Worm (Caenorhabditis elegans) whole organism, young adult: ENCODE measurements around the gene mig-5.

Experiments
- B0019.2 ChIP-seq: fragments of 200-800 bp; sonication (Bioruptor generic); conservative IDR thresholded peaks from 2 replicates; pipeline ENCODE4 v1.3.6; 2022; ENCODE audit warnings: missing genetic modification reagents, missing genetic modification characterization, missing compliant biosample characterization
- B0035.1 ChIP-seq: sonication (generic microtip); optimal IDR thresholded peaks from 2 replicates; lab custom pipeline; 2016; ENCODE audit warnings: missing genetic modification characterization, mild to moderate bottlenecking, missing compliant biosample characterization, missing genotype, missing genetic modification reagents
- C17E4.6 ChIP-seq: fragments of 200-800 bp; sonication (Bioruptor generic); IDR thresholded peaks from 2 replicates; pipeline ENCODE4 v1.3.6; 2022; ENCODE audit warnings: missing genetic modification reagents, missing genetic modification characterization, missing compliant biosample characterization
- F22D6.2 ChIP-seq: sonication (generic microtip); optimal IDR thresholded peaks from 2 replicates; lab custom pipeline; 2016; ENCODE audit warnings: mild to moderate bottlenecking, missing genetic modification characterization, missing compliant biosample characterization
- F37B4.10 ChIP-seq: fragments of 200-800 bp; sonication (Bioruptor generic); IDR thresholded peaks from 2 replicates; pipeline ENCODE4 v1.3.6; 2022; ENCODE audit warnings: missing genetic modification characterization, missing compliant biosample characterization
- F52B5.7 ChIP-seq: sonication (generic microtip); optimal IDR thresholded peaks from 2 replicates; lab custom pipeline; 2016; ENCODE audit warnings: mild to moderate bottlenecking, missing genetic modification characterization, missing compliant biosample characterization
- Y53F4B.3 ChIP-seq: fragments of 200-800 bp; sonication (Bioruptor generic); IDR thresholded peaks from 2 replicates; pipeline ENCODE4 v1.3.6; 2022; ENCODE audit warnings: missing genetic modification reagents, missing genetic modification characterization, missing compliant biosample characterization
- Y53G8AR.9 ChIP-seq: fragments of 200-800 bp; sonication (Bioruptor generic); conservative IDR thresholded peaks from 2 replicates; pipeline ENCODE4 v1.3.6; 2022; ENCODE audit warnings: missing genetic modification reagents, missing genetic modification characterization, missing compliant biosample characterization
- Y56A3A.18 ChIP-seq: fragments of 200-800 bp; sonication (Bioruptor generic); IDR thresholded peaks from 2 replicates; pipeline ENCODE4 v1.3.6; 2022; ENCODE audit warnings: missing genetic modification reagents, missing genetic modification characterization, missing compliant biosample characterization
- Y67H2A.10 ChIP-seq: fragments of 200-800 bp; sonication (Bioruptor generic); conservative IDR thresholded peaks from 2 replicates; pipeline ENCODE4 v1.3.6; 2022; ENCODE audit warnings: missing genetic modification reagents, missing genetic modification characterization, missing compliant biosample characterization
- akir-1 ChIP-seq: fragments of 200-800 bp; sonication (Bioruptor generic); optimal IDR thresholded peaks from 2 replicates; lab custom pipeline; 2018; ENCODE audit warnings: mild to moderate bottlenecking, missing genetic modification characterization, moderate library complexity, missing compliant biosample characterization
- aptf-2 ChIP-seq: fragments of 200-800 bp; sonication (Bioruptor generic); conservative IDR thresholded peaks from 2 replicates; pipeline ENCODE4 v1.3.6; 2022; ENCODE audit warnings: missing genetic modification reagents, missing genetic modification characterization, missing compliant biosample characterization
- bed-1 ChIP-seq: fragments of 200-800 bp; sonication (Bioruptor generic); IDR thresholded peaks from 2 replicates; pipeline ENCODE4 v1.3.6; 2022; ENCODE audit warnings: missing genetic modification reagents, missing genetic modification characterization, missing compliant biosample characterization
- bed-2 ChIP-seq: fragments of 200-800 bp; sonication (Bioruptor generic); IDR thresholded peaks from 2 replicates; pipeline ENCODE4 v1.3.6; 2022; ENCODE audit warnings: missing genetic modification reagents, missing genetic modification characterization, missing compliant biosample characterization
- ccch-3 ChIP-seq: fragments of 200-800 bp; sonication (Bioruptor generic); optimal IDR thresholded peaks from 2 replicates; lab custom pipeline; 2018; ENCODE audit warnings: mild to moderate bottlenecking, missing genetic modification characterization, missing compliant biosample characterization
- cebp-1 ChIP-seq, 2 experiments: fragments of 200-800 bp in 1 of 2; sonication (Bioruptor generic) in 1 of 2; sonication (generic microtip) in 1 of 2; IDR thresholded peaks in 1 of 2; optimal IDR thresholded peaks in 1 of 2; 2 replicates each; pipeline versions ENCODE4 v1.3.6 to Lab custom; 2017 to 2022; ENCODE audit warnings: missing compliant biosample characterization in 2 of 2, missing genetic modification characterization in 2 of 2, mild to moderate bottlenecking in 1 of 2, missing genetic modification reagents in 1 of 2, moderate library complexity in 1 of 2
- ceh-100 ChIP-seq: fragments of 200-800 bp; sonication (Bioruptor generic); IDR thresholded peaks from 2 replicates; pipeline ENCODE4 v1.3.6; 2022; ENCODE audit warnings: missing genetic modification reagents, missing genetic modification characterization, missing compliant biosample characterization
- ceh-79 ChIP-seq: sonication (generic microtip); optimal IDR thresholded peaks from 2 replicates; lab custom pipeline; 2017; ENCODE audit warnings: mild to moderate bottlenecking, missing genetic modification characterization, missing compliant biosample characterization
- chd-7 ChIP-seq: sonication (generic microtip); optimal IDR thresholded peaks from 2 replicates; lab custom pipeline; 2016; ENCODE audit warnings: mild to moderate bottlenecking, missing genetic modification characterization, moderate library complexity, missing compliant biosample characterization
- die-1 ChIP-seq: sonication (generic microtip); optimal IDR thresholded peaks from 2 replicates; lab custom pipeline; 2016; ENCODE audit warnings: missing genotype, mild to moderate bottlenecking, missing genetic modification characterization, missing compliant biosample characterization
- egrh-3 ChIP-seq: fragments of 200-800 bp; sonication (Bioruptor generic); IDR thresholded peaks from 2 replicates; pipeline ENCODE4 v1.3.6; 2022; ENCODE audit warnings: missing genetic modification reagents, missing genetic modification characterization, missing compliant biosample characterization
- ekl-4 ChIP-seq: fragments of 200-800 bp; sonication (Bioruptor generic); IDR thresholded peaks from 2 replicates; pipeline ENCODE4 v1.3.6; 2022; ENCODE audit warnings: missing genetic modification reagents, missing genetic modification characterization, missing compliant biosample characterization
- fkh-3 ChIP-seq: sonication (generic microtip); optimal IDR thresholded peaks from 2 replicates; lab custom pipeline; 2016; ENCODE audit warnings: mild to moderate bottlenecking, missing genetic modification characterization, missing compliant biosample characterization
- hmg-20 ChIP-seq: fragments of 200-800 bp; sonication (Bioruptor generic); IDR thresholded peaks from 2 replicates; pipeline ENCODE4 v1.3.6; 2022; ENCODE audit warnings: missing genetic modification reagents, missing genetic modification characterization, missing compliant biosample characterization
- let-607 ChIP-seq, 2 experiments: fragments of 200-800 bp in 1 of 2; sonication (Bioruptor generic) in 1 of 2; sonication (generic microtip) in 1 of 2; optimal IDR thresholded peaks; 2 replicates each; lab custom pipeline; 2016 to 2018; ENCODE audit warnings: mild to moderate bottlenecking in 2 of 2, missing compliant biosample characterization in 2 of 2, missing genetic modification characterization in 2 of 2, moderate library complexity in 2 of 2, missing genotype in 1 of 2
- lin-26 ChIP-seq: fragments of 200-800 bp; sonication (Bioruptor generic); IDR thresholded peaks from 2 replicates; pipeline ENCODE4 v1.3.6; 2022; ENCODE audit warnings: missing genetic modification reagents, missing genetic modification characterization, missing compliant biosample characterization
- lin-35 ChIP-seq, 3 experiments: fragments of 150-350 bp in 2 of 3; sonication (generic microtip) in 1 of 3; optimal IDR thresholded peaks; 2 replicates each; lab custom pipeline; 2014 to 2018; ENCODE audit warnings: missing biosample characterization in 3 of 3, missing genetic modification characterization in 3 of 3, missing genetic modification reagents in 3 of 3
- lin-54 ChIP-seq: fragments of 200-800 bp; sonication (Bioruptor generic); optimal IDR thresholded peaks from 2 replicates; lab custom pipeline; 2018; ENCODE audit warnings: mild to moderate bottlenecking, missing genetic modification characterization, missing compliant biosample characterization
- lsy-27 ChIP-seq: sonication (generic microtip); optimal IDR thresholded peaks from 2 replicates; lab custom pipeline; 2017; ENCODE audit warnings: missing genetic modification characterization, mild to moderate bottlenecking, missing compliant biosample characterization, antibody characterized with exemption, missing genotype, borderline replicate concordance; ENCODE audit not compliant: insufficient read depth
- madf-10 ChIP-seq: sonication (generic microtip); optimal IDR thresholded peaks from 2 replicates; lab custom pipeline; 2016; ENCODE audit warnings: mild to moderate bottlenecking, missing genetic modification characterization, missing compliant biosample characterization
- madf-3 ChIP-seq: fragments of 200-800 bp; sonication (Bioruptor generic); IDR thresholded peaks from 2 replicates; pipeline ENCODE4 v1.3.6; 2022; ENCODE audit warnings: missing genetic modification reagents, missing genetic modification characterization, missing compliant biosample characterization
- mxl-1 ChIP-seq: sonication (generic microtip); optimal IDR thresholded peaks from 2 replicates; lab custom pipeline; 2016; ENCODE audit warnings: missing genetic modification characterization, missing compliant biosample characterization
- nfya-1 ChIP-seq: sonication (generic microtip); optimal IDR thresholded peaks from 2 replicates; lab custom pipeline; 2017; ENCODE audit warnings: antibody characterized with exemption, missing compliant biosample characterization, missing genetic modification characterization, borderline replicate concordance; ENCODE audit not compliant: insufficient read depth
- nhr-120 ChIP-seq: fragments of 200-800 bp; sonication (Bioruptor generic); IDR thresholded peaks from 2 replicates; pipeline ENCODE4 v1.3.6; 2022; ENCODE audit warnings: missing genetic modification characterization, missing compliant biosample characterization
- nhr-179 ChIP-seq: sonication (generic microtip); optimal IDR thresholded peaks from 2 replicates; lab custom pipeline; 2016; ENCODE audit warnings: mild to moderate bottlenecking, missing genetic modification characterization, missing compliant biosample characterization
- nhr-80 ChIP-seq: sonication (generic microtip); optimal IDR thresholded peaks from 2 replicates; lab custom pipeline; 2016; ENCODE audit warnings: missing genetic modification characterization, missing compliant biosample characterization
- nhr-90 ChIP-seq: sonication (generic microtip); optimal IDR thresholded peaks from 2 replicates; lab custom pipeline; 2016; ENCODE audit warnings: missing genotype, mild to moderate bottlenecking, missing genetic modification characterization, missing compliant biosample characterization
- rcor-1 ChIP-seq: fragments of 200-800 bp; sonication (Bioruptor generic); IDR thresholded peaks from 2 replicates; pipeline ENCODE4 v1.3.6; 2022; ENCODE audit warnings: missing genetic modification reagents, missing genetic modification characterization, missing compliant biosample characterization
- rpc-1 ChIP-seq, 2 experiments: fragments of 150-350 bp in 1 of 2; sonication (generic microtip) in 1 of 2; optimal IDR thresholded peaks; 2 replicates each; lab custom pipeline; 2014 to 2018; ENCODE audit warnings: missing biosample characterization in 1 of 2, missing genetic modification characterization in 1 of 2, missing genetic modification reagents in 1 of 2, missing genotype in 1 of 2
- sea-2 ChIP-seq: fragments of 200-800 bp; sonication (Bioruptor generic); IDR thresholded peaks from 2 replicates; pipeline ENCODE4 v1.3.6; 2022; ENCODE audit warnings: missing genetic modification characterization, missing compliant biosample characterization
- snpc-3.4 ChIP-seq: sonication (generic microtip); optimal IDR thresholded peaks from 2 replicates; lab custom pipeline; 2017; ENCODE audit warnings: missing genetic modification characterization, mild to moderate bottlenecking, missing compliant biosample characterization, antibody characterized with exemption, moderate library complexity, missing genotype, missing genetic modification reagents
- sptf-2 ChIP-seq: fragments of 200-800 bp; sonication (Bioruptor generic); optimal IDR thresholded peaks from 2 replicates; lab custom pipeline; 2018; ENCODE audit warnings: mild to moderate bottlenecking, missing genetic modification characterization, missing compliant biosample characterization
- tbp1 ChIP-seq: fragments of 200-800 bp; sonication (Bioruptor generic); optimal IDR thresholded peaks from 2 replicates; lab custom pipeline; 2018; ENCODE audit warnings: mild to moderate bottlenecking, missing genetic modification characterization, missing compliant biosample characterization
- ztf-6 ChIP-seq: fragments of 200-800 bp; sonication (Bioruptor generic); IDR thresholded peaks from 2 replicates; pipeline ENCODE4 v1.3.6; 2022; ENCODE audit warnings: missing genetic modification reagents, missing genetic modification characterization, missing compliant biosample characterization

mig-5 gene

ce11 chrII:8141135-8141534 is 43.7 kb downstream of the mig-5 start (continued):
- TF ChIP-seq cebp-1 (GFP tag; IDR thresholded peaks at IDR 0.05; lab: Robert Waterston, UW) (no peak), cebp-1 (tag; optimal IDR thresholded peaks at IDR 0.05; lab: Kevin White, UChicago) (peak; percentile 41), Y67H2A.10 (no peak), ekl-4 (GFP tag; lab: Robert Waterston, UW) (0 out of 2 replicates have a peak, but pooled peaks have one; percentile 29), let-607 (tag; optimal IDR thresholded peaks at IDR 0.05; lab: Kevin White, UChicago) (no peak), Y53F4B.3 (GFP tag; lab: Robert Waterston, UW) (no peak), nfya-1 (tag; lab: Kevin White, UChicago) (no peak), Y53G8AR.9 (GFP tag; lab: Robert Waterston, UW) (no peak), mxl-1 (tag; lab: Kevin White, UChicago) (no peak), chd-7 (tag; lab: Kevin White, UChicago) (no peak), rcor-1 (GFP tag; lab: Robert Waterston, UW) (no peak), B0019.2 (GFP tag; lab: Robert Waterston, UW) (0 out of 2 replicates have a peak, but pooled peaks have one; percentile 7), F22D6.2 (tag; lab: Kevin White, UChicago) (no peak), lin-35 (GFP tag; optimal IDR thresholded peaks at IDR 0.05; lab: Kevin White, UChicago) (no peak), sea-2 (GFP tag; lab: Robert Waterston, UW) (no peak), madf-3 (GFP tag; lab: Robert Waterston, UW) (no peak), bed-1 (no peak)

ce11 chrII:8138015-8138546 is 46.7 kb downstream of the mig-5 start, which contains the start of gene cdc-48.2:
Gene cdc-48.2 (plus strand): TSS chrII:8138496.
- TF ChIP-seq sptf-2 (GFP tag; lab: Kevin White, UChicago) (no peak), Y56A3A.18 (GFP tag; lab: Robert Waterston, UW) (no peak), snpc-3.4 (tag; lab: Kevin White, UChicago) (no peak), F37B4.10 (no peak), nhr-90 (tag; lab: Kevin White, UChicago) (no peak), ceh-79 (tag; lab: Kevin White, UChicago) (no peak), hmg-20 (no peak), C17E4.6 (GFP tag; lab: Robert Waterston, UW) (no peak), lin-26 (GFP tag; lab: Robert Waterston, UW) (no peak), Y53G8AR.9 (GFP tag; lab: Robert Waterston, UW) (no peak), F22D6.2 (tag; lab: Kevin White, UChicago) (no peak), nhr-80 (tag; lab: Kevin White, UChicago) (peak; percentile 2), tbp1 (GFP tag; lab: Kevin White, UChicago) (no peak), nhr-120 (GFP tag; lab: Robert Waterston, UW) (no peak), die-1 (no peak), rpc-1 (optimal IDR thresholded peaks at IDR 0.05; lab: Kevin White, UChicago) (no peak), rpc-1 (tag; optimal IDR thresholded peaks at IDR 0.05; lab: Kevin White, UChicago) (no peak), B0035.1 (tag; lab: Kevin White, UChicago) (no peak), aptf-2 (GFP tag; lab: Robert Waterston, UW) (no peak), lin-35 (GFP tag; optimal IDR thresholded peaks at IDR 0.05; lab: Kevin White, UChicago) (no peak), bed-2 (no peak), sea-2 (GFP tag; lab: Robert Waterston, UW) (no peak), chd-7 (tag; lab: Kevin White, UChicago) (no peak), fkh-3 (tag; lab: Kevin White, UChicago) (no peak), lin-54 (GFP tag; lab: Kevin White, UChicago) (no peak), ccch-3 (GFP tag; lab: Kevin White, UChicago) (no peak), F52B5.7 (no peak), nhr-179 (no peak), rcor-1 (GFP tag; lab: Robert Waterston, UW) (0 out of 2 replicates have a peak, but pooled peaks have one; percentile 17), egrh-3 (no peak), mxl-1 (tag; lab: Kevin White, UChicago) (no peak), ceh-100 (0 out of 2 replicates have a peak, but pooled peaks have one; percentile 9), ztf-6 (no peak), madf-10 (no peak), lsy-27 (no peak), akir-1 (GFP tag; lab: Kevin White, UChicago) (no peak)
